Worm (Caenorhabditis elegans): ENCODE measurements around the gene T05G5.1.

The T05G5.1 gene

DNA sequence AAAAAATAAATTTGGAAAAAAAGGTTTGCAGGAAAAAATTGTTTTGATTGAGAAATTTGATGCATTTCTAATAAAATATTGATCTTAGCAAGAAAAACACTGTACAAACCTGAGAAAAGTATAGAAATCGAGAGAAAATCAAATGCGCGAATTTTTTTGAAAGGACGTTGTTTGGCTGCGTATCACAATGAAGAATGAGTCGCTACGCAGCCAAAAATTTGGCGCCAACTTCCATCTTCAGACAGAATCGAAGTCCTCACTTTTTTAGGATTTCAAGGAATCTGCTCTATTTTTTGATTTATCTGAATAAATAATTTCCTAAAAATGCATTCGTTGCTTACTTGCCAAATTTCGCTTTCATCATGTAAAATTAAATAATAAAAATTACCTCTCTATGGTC lies 3.5 kb upstream of the T05G5.1 start:
- TF ChIP-seq efl-1 (optimal IDR thresholded peaks at IDR 0.05) (peak in 1 of 2 experiments; percentile 52), efl-1 (GFP tag; optimal IDR thresholded peaks at IDR 0.05 in 1 of 2) (peak in 1 of 2 experiments; percentile 47), hlh-17 (GFP tag; optimal IDR thresholded peaks at IDR 0.05; ENCODE audit: borderline replicate concordance) (no peak)

DNA sequence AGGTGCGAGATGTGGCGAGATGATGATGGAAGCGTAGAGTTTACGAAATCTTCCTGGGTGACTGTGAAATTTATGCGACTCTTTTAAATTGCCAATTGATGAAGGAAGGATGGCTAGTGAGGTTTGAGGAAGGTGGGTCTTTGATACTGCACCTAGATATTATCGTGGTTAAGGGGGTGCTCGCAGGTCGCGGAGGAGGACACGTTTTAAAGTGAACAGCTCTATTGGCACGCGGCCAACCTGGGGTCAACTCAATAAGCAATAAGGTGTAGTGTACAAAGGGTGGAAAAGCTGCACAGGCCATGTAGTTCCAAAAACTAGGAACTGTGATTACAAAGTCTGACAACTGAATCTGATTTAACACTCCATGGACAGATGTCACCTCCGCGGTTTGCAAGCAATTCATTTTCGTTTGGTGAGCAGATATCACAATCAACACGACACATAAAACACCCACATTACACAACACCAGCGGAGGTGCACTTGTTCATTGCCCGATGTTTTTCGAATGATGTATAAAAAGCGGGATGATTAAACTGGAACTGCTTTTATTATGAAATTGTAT lies 2.3 kb upstream of the T05G5.1 start:
- peak; percentile 20 for TF ChIP-seq lin-14 (GFP tag; optimal IDR thresholded peaks at IDR 0.05)
- TF ChIP-seq sup-37 (GFP tag; optimal IDR thresholded peaks at IDR 0.05) = no peak
- TF ChIP-seq rnt-1 (tag; optimal IDR thresholded peaks at IDR 0.05) = peak; percentile 32
- no peak for TF ChIP-seq snu-23 (GFP tag; optimal IDR thresholded peaks at IDR 0.05)
- no peak for TF ChIP-seq efl-1 (optimal IDR thresholded peaks at IDR 0.05)
- peak in 1 of 2 experiments; percentile 80 for TF ChIP-seq efl-1 (GFP tag; optimal IDR thresholded peaks at IDR 0.05 in 1 of 2)
- TF ChIP-seq hlh-4 (tag; optimal IDR thresholded peaks at IDR 0.05) = no peak
- no peak for TF ChIP-seq dsc-1 (tag; optimal IDR thresholded peaks at IDR 0.05)

- TF ChIP-seq snu-23 (GFP tag; optimal IDR thresholded peaks at IDR 0.05) (peak; percentile 58), jun-1 (tag; optimal IDR thresholded peaks at IDR 0.05) (no peak), ceh-90 (tag; optimal IDR thresholded peaks at IDR 0.05) (no peak), nhr-71 (tag; optimal IDR thresholded peaks at IDR 0.05) (peak; percentile 64), nhr-20 (tag; optimal IDR thresholded peaks at IDR 0.05) (peak; percentile 33), efl-1 (optimal IDR thresholded peaks at IDR 0.05) (peak in 1 of 2 experiments; percentile 6), efl-1 (GFP tag; optimal IDR thresholded peaks at IDR 0.05 in 1 of 2) (no peak), unc-130 (tag; optimal IDR thresholded peaks at IDR 0.05) (peak; percentile 9), egl-13 (tag; optimal IDR thresholded peaks at IDR 0.05) (no peak), pqm-1 (tag; optimal IDR thresholded peaks at IDR 0.05) (no peak), C34B4.2 (tag; optimal IDR thresholded peaks at IDR 0.05) (no peak), lin-14 (GFP tag; optimal IDR thresholded peaks at IDR 0.05) (peak; percentile 73), pag-3 (tag; optimal IDR thresholded peaks at IDR 0.05; ENCODE audit: borderline replicate concordance, insufficient read depth) (peak; percentile 83), nhr-47 (tag; optimal IDR thresholded peaks at IDR 0.05) (no peak), isw-1 (GFP tag; IDR thresholded peaks at IDR 0.05) (no peak), fkh-8 (tag; optimal IDR thresholded peaks at IDR 0.05) (no peak), ces-1 (GFP tag; optimal IDR thresholded peaks at IDR 0.05) (no peak), nhr-19 (GFP tag; conservative IDR thresholded peaks at IDR 0.05) (peak; percentile 22; the same call in 1 of the 2 replicates), fkh-4 (tag; optimal IDR thresholded peaks at IDR 0.05; ENCODE audit: borderline replicate concordance) (no peak), rnt-1 (tag; optimal IDR thresholded peaks at IDR 0.05) (peak; percentile 59), ztf-11 (tag; optimal IDR thresholded peaks at IDR 0.05) (no peak), ceh-8 (GFP tag; optimal IDR thresholded peaks at IDR 0.05) (no peak), lir-3 (tag; optimal IDR thresholded peaks at IDR 0.05; ENCODE audit: poor library complexity) (no peak), lsy-2 (tag; optimal IDR thresholded peaks at IDR 0.05) (peak in 1 of 2 experiments; percentile 33), zag-1 (tag; optimal IDR thresholded peaks at IDR 0.05) (no peak), hpl-2 (GFP tag; optimal IDR thresholded peaks at IDR 0.05) (no peak)
These were observed 1.4 kb upstream of the T05G5.1 start for ce11 chrIII:9744525-9744924.

- no peak for TF ChIP-seq sox-4 (tag; optimal IDR thresholded peaks at IDR 0.05)
- TF ChIP-seq lin-13 (GFP tag; optimal IDR thresholded peaks at IDR 0.05) = no peak
- no peak for TF ChIP-seq ces-1 (GFP tag; optimal IDR thresholded peaks at IDR 0.05)
- no peak for TF ChIP-seq fkh-10 (GFP tag; optimal IDR thresholded peaks at IDR 0.05)
- peak; percentile 69 for TF ChIP-seq lin-39 (tag; optimal IDR thresholded peaks at IDR 0.05)
- TF ChIP-seq lin-14 (GFP tag; optimal IDR thresholded peaks at IDR 0.05) = peak; percentile 77
- no peak for TF ChIP-seq blmp-1 (tag; optimal IDR thresholded peaks at IDR 0.05)
- no peak for TF ChIP-seq zip-4 (GFP tag; optimal IDR thresholded peaks at IDR 0.05)
- TF ChIP-seq egl-27 (tag; optimal IDR thresholded peaks at IDR 0.05) = no peak
- TF ChIP-seq lin-15B (tag; optimal IDR thresholded peaks at IDR 0.05) = no peak
- no peak for TF ChIP-seq nhr-84 (tag; optimal IDR thresholded peaks at IDR 0.05)
- TF ChIP-seq mef-2 (tag; optimal IDR thresholded peaks at IDR 0.05) = no peak
- no peak for TF ChIP-seq nhr-237 (tag; optimal IDR thresholded peaks at IDR 0.05)
- no peak for TF ChIP-seq hlh-17 (GFP tag; optimal IDR thresholded peaks at IDR 0.05; ENCODE audit: borderline replicate concordance)
- peak; percentile 75 for TF ChIP-seq nhr-71 (tag; optimal IDR thresholded peaks at IDR 0.05)
- TF ChIP-seq aly-2 (tag; optimal IDR thresholded peaks at IDR 0.05) = no peak
- no peak for TF ChIP-seq skn-1 (tag; optimal IDR thresholded peaks at IDR 0.05)
- no peak for TF ChIP-seq nhr-90 (tag; optimal IDR thresholded peaks at IDR 0.05; ENCODE audit: poor library complexity)
- no peak for TF ChIP-seq ceh-90 (tag; optimal IDR thresholded peaks at IDR 0.05)
- no peak for TF ChIP-seq dsc-1 (tag; optimal IDR thresholded peaks at IDR 0.05)
- TF ChIP-seq mdl-1 (tag; optimal IDR thresholded peaks at IDR 0.05) = no peak
- TF ChIP-seq nhr-12 (tag; optimal IDR thresholded peaks at IDR 0.05) = no peak
- TF ChIP-seq unc-130 (tag; optimal IDR thresholded peaks at IDR 0.05) = no peak
These were observed 1.2 kb downstream of the T05G5.1 start for ce11 chrIII:9741985-9742384.
